Fruit fly (Drosophila melanogaster): ENCODE data around the gene Top2.
A peak's percentile ranks its signal among the peaks of the same experiment; 100 is the strongest.

Top2 gene

DNA sequence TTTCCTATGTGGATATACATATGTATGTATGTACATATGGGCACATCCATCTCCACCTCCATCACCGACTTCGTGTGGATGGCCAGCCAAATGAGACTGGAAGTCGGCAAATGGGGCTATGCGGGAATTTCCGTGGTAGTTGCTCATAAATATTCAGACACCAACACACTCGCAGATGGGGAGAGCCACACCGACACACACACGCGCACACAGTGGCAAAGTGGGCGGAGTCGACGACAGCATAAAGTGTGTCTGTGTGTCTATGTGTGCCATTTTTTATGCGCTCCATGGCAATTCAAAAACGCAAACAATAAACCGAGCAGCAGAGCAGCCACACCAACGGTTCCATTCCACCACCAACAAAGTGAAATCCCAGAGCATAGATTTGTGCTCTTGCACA is 9.6 kb upstream of the Top2 start:
- no peak for TF ChIP-seq woc (GFP tag; optimal IDR thresholded peaks at IDR 0.05)
- TF ChIP-seq GATAd (GFP tag; optimal IDR thresholded peaks at IDR 0.05): no peak
- no peak for TF ChIP-seq tai (GFP tag; optimal IDR thresholded peaks at IDR 0.05)
- no peak for TF ChIP-seq HLH106 (tag; optimal IDR thresholded peaks at IDR 0.05)
- TF ChIP-seq Dif (GFP tag; optimal IDR thresholded peaks at IDR 0.05; ENCODE audit: partially characterized antibody): no peak
- TF ChIP-seq sage (GFP tag; optimal IDR thresholded peaks at IDR 0.05): no peak
- TF ChIP-seq Rel (GFP tag; optimal IDR thresholded peaks at IDR 0.05): no peak
- TF ChIP-seq Rel (tag; optimal IDR thresholded peaks at IDR 0.05): no peak
- TF ChIP-seq psq (GFP tag; optimal IDR thresholded peaks at IDR 0.05): no peak
- TF ChIP-seq sv (GFP tag; optimal IDR thresholded peaks at IDR 0.05): no peak
- no peak for TF ChIP-seq N (GFP tag; optimal IDR thresholded peaks at IDR 0.05)
- TF ChIP-seq br (GFP tag; optimal IDR thresholded peaks at IDR 0.05): no peak
- no peak for TF ChIP-seq Vsx2 (GFP tag; optimal IDR thresholded peaks at IDR 0.05; ENCODE audit: partially characterized antibody)
- no peak for TF ChIP-seq rgr (GFP tag; optimal IDR thresholded peaks at IDR 0.05)
- TF ChIP-seq CG9705 (GFP tag; optimal IDR thresholded peaks at IDR 0.05): no peak
- no peak for TF ChIP-seq Dfd (GFP tag; optimal IDR thresholded peaks at IDR 0.05)
- no peak for TF ChIP-seq Hr78 (GFP tag; optimal IDR thresholded peaks at IDR 0.05)
- no peak for TF ChIP-seq lola (GFP tag; optimal IDR thresholded peaks at IDR 0.05)
- TF ChIP-seq brk (GFP tag; optimal IDR thresholded peaks at IDR 0.05): no peak
- no peak for TF ChIP-seq dl (GFP tag; optimal IDR thresholded peaks at IDR 0.05; ENCODE audit: insufficient read depth in 1 of 2, partially characterized antibody in 2 of 2)
- TF ChIP-seq OdsH (GFP tag; optimal IDR thresholded peaks at IDR 0.05): no peak

DNA sequence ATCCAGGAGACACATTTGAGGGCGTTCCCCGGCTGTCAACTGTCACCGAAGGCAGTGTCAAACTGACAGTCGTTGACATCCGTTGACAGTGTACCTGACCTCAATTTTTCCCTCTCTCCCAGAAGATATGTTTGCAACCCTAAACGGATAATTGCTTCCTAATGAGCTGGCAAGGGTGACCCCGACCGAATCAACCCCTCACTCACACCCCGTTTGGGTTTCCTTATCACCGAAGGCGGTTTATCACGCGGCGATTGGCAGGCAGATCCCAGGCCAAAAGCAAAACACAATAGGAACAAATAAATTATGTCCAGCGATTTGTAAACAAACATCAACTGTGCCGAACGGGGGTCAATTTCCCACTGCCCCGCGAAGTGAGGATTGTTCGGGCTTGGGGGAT is 6.1 kb upstream of the Top2 start:
- TF ChIP-seq rgr (GFP tag; optimal IDR thresholded peaks at IDR 0.05) (no peak), Mio (GFP tag; optimal IDR thresholded peaks at IDR 0.05) (no peak), br (GFP tag; optimal IDR thresholded peaks at IDR 0.05) (no peak), Hnf4 (GFP tag; optimal IDR thresholded peaks at IDR 0.05) (no peak), woc (GFP tag; optimal IDR thresholded peaks at IDR 0.05) (no peak), Abd-B (GFP tag; optimal IDR thresholded peaks at IDR 0.05) (no peak), Dif (GFP tag; optimal IDR thresholded peaks at IDR 0.05; ENCODE audit: partially characterized antibody) (no peak), pan (optimal IDR thresholded peaks at IDR 0.05) (no peak), psq (GFP tag; optimal IDR thresholded peaks at IDR 0.05) (no peak), h (GFP tag; optimal IDR thresholded peaks at IDR 0.05) (no peak), Sp1 (GFP tag; optimal IDR thresholded peaks at IDR 0.05) (no peak), Hr78 (GFP tag; optimal IDR thresholded peaks at IDR 0.05) (no peak), HLH106 (tag; optimal IDR thresholded peaks at IDR 0.05) (no peak), Myc (optimal IDR thresholded peaks at IDR 0.05) (no peak), Jra (GFP tag; optimal IDR thresholded peaks at IDR 0.05) (no peak), lola (GFP tag; optimal IDR thresholded peaks at IDR 0.05) (no peak), foxo (GFP tag; optimal IDR thresholded peaks at IDR 0.05) (no peak), Hr83 (GFP tag; optimal IDR thresholded peaks at IDR 0.05; ENCODE audit: poor library complexity, severe bottlenecking) (no peak), dl (GFP tag; optimal IDR thresholded peaks at IDR 0.05; ENCODE audit: insufficient read depth in 1 of 2, partially characterized antibody in 2 of 2) (no peak), sage (GFP tag; optimal IDR thresholded peaks at IDR 0.05) (no peak)

DNA sequence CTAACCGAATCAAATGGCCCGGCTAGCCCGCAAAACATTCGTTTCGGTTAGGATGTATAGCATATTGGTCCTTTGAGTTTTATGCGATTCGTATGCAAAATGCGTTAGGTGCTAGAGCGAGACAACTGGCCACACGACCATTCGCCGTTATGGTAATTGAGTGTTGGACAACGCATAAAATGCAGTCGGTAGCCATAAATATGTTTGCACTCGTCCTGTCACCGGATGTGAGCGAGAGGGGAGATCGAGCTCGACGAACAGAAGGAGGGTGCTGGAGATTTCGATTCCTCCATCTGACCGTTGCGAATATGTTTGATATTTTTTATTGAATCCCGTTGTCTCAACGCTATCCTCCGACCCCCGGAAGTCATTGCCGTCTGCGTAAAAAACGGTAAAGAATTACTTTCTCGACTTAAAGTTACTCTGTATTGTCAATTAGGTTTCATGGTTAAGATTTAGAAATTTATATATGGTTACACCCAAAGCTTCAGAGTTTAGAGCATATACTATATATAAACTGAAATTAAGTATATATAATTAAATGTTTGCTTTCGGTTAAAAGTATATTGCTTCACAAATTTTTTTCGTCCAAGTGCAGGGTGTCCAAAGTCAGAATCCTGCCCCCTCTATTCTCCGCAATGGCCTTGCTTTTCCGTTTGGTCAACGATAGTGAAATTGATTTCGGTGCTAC is 4.7 kb upstream of the Top2 start:
- TF ChIP-seq brk (GFP tag; optimal IDR thresholded peaks at IDR 0.05) (no peak), Jra (GFP tag; optimal IDR thresholded peaks at IDR 0.05) (no peak), tai (GFP tag; optimal IDR thresholded peaks at IDR 0.05) (no peak), fru (GFP tag; optimal IDR thresholded peaks at IDR 0.05) (no peak), Sp1 (GFP tag; optimal IDR thresholded peaks at IDR 0.05) (no peak), CG32264 (GFP tag; optimal IDR thresholded peaks at IDR 0.05) (no peak), sv (GFP tag; optimal IDR thresholded peaks at IDR 0.05) (no peak), Hr78 (GFP tag; optimal IDR thresholded peaks at IDR 0.05) (no peak), dmrt93B (GFP tag; optimal IDR thresholded peaks at IDR 0.05) (no peak), Dfd (GFP tag; optimal IDR thresholded peaks at IDR 0.05) (no peak), CG9705 (GFP tag; optimal IDR thresholded peaks at IDR 0.05) (no peak), Mio (GFP tag; optimal IDR thresholded peaks at IDR 0.05) (no peak), foxo (GFP tag; optimal IDR thresholded peaks at IDR 0.05) (no peak), Hr83 (GFP tag; optimal IDR thresholded peaks at IDR 0.05; ENCODE audit: poor library complexity, severe bottlenecking) (no peak)

DNA sequence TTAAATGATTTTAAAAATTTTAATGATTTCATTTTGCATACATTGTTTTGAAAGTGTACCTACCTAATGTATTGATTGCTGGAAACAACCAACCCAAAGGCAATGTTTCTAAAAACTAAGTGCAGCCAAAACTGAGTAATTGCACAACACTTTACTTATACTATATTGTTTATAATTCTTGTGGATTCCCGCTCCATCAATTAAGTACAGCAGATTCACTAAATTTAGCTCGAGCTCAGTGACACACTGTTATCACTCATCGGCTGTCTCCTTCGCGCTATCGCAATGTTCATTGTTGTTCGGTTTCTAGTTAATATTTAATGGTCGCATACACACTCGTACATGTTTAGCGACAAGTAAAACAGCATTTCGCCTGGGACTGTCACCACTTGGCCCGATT is 2.4 kb upstream of the Top2 start:
- TF ChIP-seq sage (GFP tag; optimal IDR thresholded peaks at IDR 0.05): no peak
- TF ChIP-seq Mio (GFP tag; optimal IDR thresholded peaks at IDR 0.05): no peak
- TF ChIP-seq Jra (GFP tag; optimal IDR thresholded peaks at IDR 0.05): no peak
- TF ChIP-seq lola (GFP tag; optimal IDR thresholded peaks at IDR 0.05): no peak
- no peak for TF ChIP-seq Hnf4 (GFP tag; optimal IDR thresholded peaks at IDR 0.05)
- no peak for TF ChIP-seq Rel (GFP tag; optimal IDR thresholded peaks at IDR 0.05)
- TF ChIP-seq Rel (tag; optimal IDR thresholded peaks at IDR 0.05): peak; percentile 93
- TF ChIP-seq N (GFP tag; optimal IDR thresholded peaks at IDR 0.05): no peak

Measured in whole organism, wandering third instar larva.